Worm (Caenorhabditis elegans) whole organism, L2 larva: Measurements from ENCODE around the gene ZK673.5.

ENCODE experiments used
- C34F6.9 ChIP-seq: fragments of 150-350 bp; optimal IDR thresholded peaks from 2 replicates; lab custom pipeline; 2014; ENCODE audit warnings: missing biosample characterization, missing genetic modification characterization
- F13H6.1 ChIP-seq: sonication (generic microtip); optimal IDR thresholded peaks from 2 replicates; lab custom pipeline; 2016; ENCODE audit warnings: missing genetic modification characterization, missing compliant biosample characterization
- R02D3.7 ChIP-seq: fragments of 150-350 bp; optimal IDR thresholded peaks from 2 replicates; lab custom pipeline; 2014; ENCODE audit warnings: missing biosample characterization, missing genetic modification characterization
- Y55F3AM.14 ChIP-seq: fragments of 200-800 bp; sonication (Bioruptor generic); optimal IDR thresholded peaks from 2 replicates; lab custom pipeline; 2018; ENCODE audit warnings: mild to moderate bottlenecking, missing genetic modification characterization, missing compliant biosample characterization
- ZK546.5 ChIP-seq: sonication (generic microtip); optimal IDR thresholded peaks from 2 replicates; lab custom pipeline; 2017; ENCODE audit warnings: missing biosample characterization, missing genetic modification characterization
- alr-1 ChIP-seq: fragments of 150-350 bp; optimal IDR thresholded peaks from 2 replicates; lab custom pipeline; 2014; ENCODE audit warnings: missing biosample characterization, missing genetic modification characterization
- aly-2 ChIP-seq: fragments of 150-350 bp; optimal IDR thresholded peaks from 2 replicates; lab custom pipeline; 2014; ENCODE audit warnings: missing biosample characterization, missing genetic modification characterization
- ama-1 ChIP-seq: fragments of 150-350 bp; optimal IDR thresholded peaks from 2 replicates; lab custom pipeline; 2018; ENCODE audit warnings: inconsistent platforms
- blmp-1 ChIP-seq: sonication (generic microtip); optimal IDR thresholded peaks from 2 replicates; lab custom pipeline; 2017; ENCODE audit warnings: missing genetic modification characterization, mild to moderate bottlenecking, missing compliant biosample characterization, antibody characterized with exemption, moderate library complexity; ENCODE audit not compliant: insufficient read depth
- ceh-16 ChIP-seq: fragments of 150-350 bp; optimal IDR thresholded peaks from 2 replicates; lab custom pipeline; 2014; ENCODE audit warnings: missing biosample characterization, missing genetic modification characterization
- ceh-82 ChIP-seq: fragments of 150-350 bp; optimal IDR thresholded peaks from 2 replicates; lab custom pipeline; 2014; ENCODE audit warnings: missing biosample characterization, missing genetic modification characterization
- crh-2 ChIP-seq: sonication (generic microtip); optimal IDR thresholded peaks from 2 replicates; lab custom pipeline; 2017; ENCODE audit warnings: missing biosample characterization, missing genetic modification characterization
- dmd-4 ChIP-seq: sonication (generic microtip); optimal IDR thresholded peaks from 2 replicates; lab custom pipeline; 2017; ENCODE audit warnings: missing biosample characterization, missing genetic modification characterization
- egl-27 ChIP-seq: sonication (generic microtip); optimal IDR thresholded peaks from 3 replicates; lab custom pipeline; 2017; ENCODE audit warnings: missing biosample characterization, missing genetic modification reagents, missing genetic modification characterization
- elt-1 ChIP-seq: fragments of 150-350 bp; optimal IDR thresholded peaks from 2 replicates; lab custom pipeline; 2014; ENCODE audit warnings: missing biosample characterization, missing genetic modification characterization
- elt-3 ChIP-seq: sonication (generic microtip); optimal IDR thresholded peaks from 2 replicates; lab custom pipeline; 2017; ENCODE audit warnings: missing biosample characterization, missing genetic modification characterization
- fos-1 ChIP-seq: fragments of 150-350 bp; optimal IDR thresholded peaks from 2 replicates; lab custom pipeline; 2014; ENCODE audit warnings: missing biosample characterization, missing genetic modification characterization
- gmeb-1 ChIP-seq: fragments of 150-350 bp; optimal IDR thresholded peaks from 2 replicates; lab custom pipeline; 2014; ENCODE audit warnings: missing biosample characterization, missing genetic modification characterization
- lin-11 ChIP-seq: fragments of 150-350 bp; sonication (generic microtip); optimal IDR thresholded peaks from 2 replicates; lab custom pipeline; 2014; ENCODE audit warnings: missing biosample characterization, missing genetic modification characterization, inconsistent platforms, mixed read lengths
- lin-13 ChIP-seq: fragments of 150-350 bp; optimal IDR thresholded peaks from 2 replicates; lab custom pipeline; 2014; ENCODE audit warnings: missing biosample characterization, missing genetic modification reagents, missing genetic modification characterization
- lin-39 ChIP-seq: fragments of 150-350 bp; optimal IDR thresholded peaks from 2 replicates; lab custom pipeline; 2014; ENCODE audit warnings: missing biosample characterization, missing genetic modification reagents, missing genetic modification characterization
- lsy-2 ChIP-seq, 2 experiments: fragments of 150-350 bp in 1 of 2; sonication (generic microtip) in 1 of 2; optimal IDR thresholded peaks; 2 replicates each; lab custom pipeline; 2014 to 2017; ENCODE audit warnings: missing biosample characterization in 2 of 2, missing genetic modification characterization in 2 of 2
- mab-5 ChIP-seq: fragments of 150-350 bp; optimal IDR thresholded peaks from 2 replicates; lab custom pipeline; 2014; ENCODE audit warnings: missing biosample characterization, missing genetic modification characterization
- mbf-1 ChIP-seq: sonication (generic microtip); optimal IDR thresholded peaks from 2 replicates; lab custom pipeline; 2017; ENCODE audit warnings: missing biosample characterization, missing genetic modification characterization
- mdl-1 ChIP-seq, 2 experiments: fragments of 150-350 bp in 1 of 2; sonication (generic microtip) in 1 of 2; optimal IDR thresholded peaks; 2 replicates each; lab custom pipeline; 2017; ENCODE audit warnings: missing biosample characterization in 2 of 2, missing genetic modification characterization in 2 of 2
- nhr-10 ChIP-seq: sonication (generic microtip); optimal IDR thresholded peaks from 2 replicates; lab custom pipeline; 2017; ENCODE audit warnings: missing biosample characterization, missing genetic modification characterization
- nhr-11 ChIP-seq: fragments of 150-350 bp; optimal IDR thresholded peaks from 2 replicates; lab custom pipeline; 2014; ENCODE audit warnings: missing biosample characterization, missing genetic modification characterization
- nhr-12 ChIP-seq: fragments of 150-350 bp; optimal IDR thresholded peaks from 2 replicates; lab custom pipeline; 2014; ENCODE audit warnings: missing biosample characterization, missing genetic modification characterization
- nhr-129 ChIP-seq: fragments of 150-350 bp; optimal IDR thresholded peaks from 2 replicates; lab custom pipeline; 2014; ENCODE audit warnings: missing biosample characterization, missing genetic modification characterization
- nhr-21 ChIP-seq: fragments of 150-350 bp; optimal IDR thresholded peaks from 2 replicates; lab custom pipeline; 2014; ENCODE audit warnings: missing biosample characterization, missing genetic modification characterization
- nhr-23 ChIP-seq: fragments of 150-350 bp; optimal IDR thresholded peaks from 2 replicates; lab custom pipeline; 2014; ENCODE audit warnings: missing biosample characterization, missing genetic modification reagents, missing genetic modification characterization
- nhr-237 ChIP-seq: fragments of 150-350 bp; optimal IDR thresholded peaks from 2 replicates; lab custom pipeline; 2014; ENCODE audit warnings: missing biosample characterization, missing genetic modification characterization
- nhr-25 ChIP-seq: fragments of 150-350 bp; sonication (generic microtip); optimal IDR thresholded peaks from 3 replicates; lab custom pipeline; 2014; ENCODE audit warnings: missing biosample characterization, missing genetic modification characterization
- nhr-6 ChIP-seq: fragments of 150-350 bp; optimal IDR thresholded peaks from 2 replicates; lab custom pipeline; 2014; ENCODE audit warnings: missing biosample characterization, missing genetic modification characterization
- nhr-77 ChIP-seq: fragments of 150-350 bp; optimal IDR thresholded peaks from 2 replicates; lab custom pipeline; 2014; ENCODE audit warnings: missing biosample characterization, missing genetic modification characterization
- peb-1 ChIP-seq: fragments of 150-350 bp; optimal IDR thresholded peaks from 2 replicates; lab custom pipeline; 2014; ENCODE audit warnings: missing biosample characterization, missing genetic modification characterization
- sem-4 ChIP-seq: fragments of 150-350 bp; optimal IDR thresholded peaks from 2 replicates; lab custom pipeline; 2014; ENCODE audit warnings: missing biosample characterization, missing genetic modification reagents, missing genetic modification characterization
- skn-1 ChIP-seq: sonication (generic microtip); optimal IDR thresholded peaks from 2 replicates; lab custom pipeline; 2017; ENCODE audit warnings: missing biosample characterization, missing genetic modification characterization
- sma-3 ChIP-seq: sonication (generic microtip); optimal IDR thresholded peaks from 2 replicates; lab custom pipeline; 2016; ENCODE audit warnings: missing genetic modification reagents, missing genetic modification characterization, missing compliant biosample characterization
- sma-9 ChIP-seq, 2 experiments: fragments of 150-350 bp in 1 of 2; sonication (generic microtip) in 1 of 2; optimal IDR thresholded peaks; 2 replicates each; lab custom pipeline; 2014 to 2016; ENCODE audit warnings: missing genetic modification characterization in 2 of 2, mild to moderate bottlenecking in 1 of 2, missing biosample characterization in 1 of 2, missing compliant biosample characterization in 1 of 2, missing genetic modification reagents in 1 of 2, moderate library complexity in 1 of 2
- snpc-4 ChIP-seq: fragments of 150-350 bp; optimal IDR thresholded peaks from 2 replicates; lab custom pipeline; 2014; ENCODE audit warnings: missing biosample characterization, missing genetic modification characterization
- unc-39 ChIP-seq: fragments of 150-350 bp; optimal IDR thresholded peaks from 2 replicates; lab custom pipeline; 2014; ENCODE audit warnings: missing biosample characterization, missing genetic modification characterization
- unc-55 ChIP-seq: fragments of 150-350 bp; sonication (generic microtip); optimal IDR thresholded peaks from 3 replicates; lab custom pipeline; 2014; ENCODE audit warnings: missing biosample characterization, missing genetic modification reagents, missing genetic modification characterization
- unc-62 ChIP-seq: fragments of 150-350 bp; optimal IDR thresholded peaks from 2 replicates; lab custom pipeline; 2014; ENCODE audit warnings: missing biosample characterization, missing genetic modification reagents, missing genetic modification characterization
- zag-1 ChIP-seq: fragments of 150-350 bp; optimal IDR thresholded peaks from 2 replicates; lab custom pipeline; 2014; ENCODE audit warnings: missing biosample characterization, missing genetic modification characterization
- ztf-1 ChIP-seq: fragments of 200-800 bp; sonication (Bioruptor generic); conservative IDR thresholded peaks from 2 replicates; pipeline ENCODE4 v1.3.6; 2022; ENCODE audit warnings: missing genetic modification characterization, missing compliant biosample characterization
- ztf-11 ChIP-seq: sonication (generic microtip); optimal IDR thresholded peaks from 2 replicates; lab custom pipeline; 2017; ENCODE audit warnings: missing biosample characterization, missing genetic modification characterization
- ztf-4 ChIP-seq: fragments of 150-350 bp; optimal IDR thresholded peaks from 2 replicates; lab custom pipeline; 2014; ENCODE audit warnings: missing biosample characterization, missing genetic modification characterization

ZK673.5 gene

DNA sequence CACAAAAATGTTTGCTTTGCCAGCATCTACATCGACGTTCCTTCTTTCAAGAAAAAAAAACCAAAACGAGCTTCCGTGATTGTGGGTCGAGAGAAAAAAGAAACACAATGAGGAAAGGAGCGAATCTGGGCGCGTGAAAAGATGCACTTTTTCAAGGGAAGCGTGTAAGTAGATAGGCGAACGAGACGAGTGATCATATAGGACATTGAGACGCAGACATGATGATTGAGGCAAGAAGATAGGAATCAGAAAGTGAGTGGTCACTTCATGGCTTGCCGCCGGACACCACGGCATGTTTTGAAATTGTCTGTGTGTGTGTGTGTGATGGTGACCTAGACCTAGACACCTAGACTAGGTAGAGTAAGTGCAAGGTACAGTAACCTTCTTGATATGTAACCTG lies 40.3 kb downstream of the ZK673.5 start:
- TF ChIP-seq nhr-129 (tag; lab: Kevin White, UChicago) (peak; percentile 66), alr-1 (tag; lab: Kevin White, UChicago) (no peak), sem-4 (tag; lab: Kevin White, UChicago) (peak; percentile 83), lin-11 (tag; lab: Kevin White, UChicago) (no peak), ztf-1 (GFP tag; lab: Robert Waterston, UW) (no peak), gmeb-1 (tag; lab: Kevin White, UChicago) (no peak), lin-13 (GFP tag; lab: Kevin White, UChicago) (peak; percentile 25), ama-1 (lab: Kevin White, UChicago) (no peak), snpc-4 (tag; lab: Kevin White, UChicago) (no peak), nhr-25 (peak; percentile 52), Y55F3AM.14 (GFP tag; lab: Kevin White, UChicago) (no peak), nhr-11 (tag; lab: Kevin White, UChicago) (no peak), mab-5 (tag; lab: Kevin White, UChicago) (no peak), unc-55 (GFP tag; lab: Kevin White, UChicago) (no peak), egl-27 (tag; lab: Kevin White, UChicago) (peak; percentile 38), lin-39 (tag; lab: Kevin White, UChicago) (no peak), mbf-1 (tag; lab: Kevin White, UChicago) (no peak), fos-1 (peak; percentile 83), ceh-16 (peak; percentile 44), nhr-12 (tag; lab: Kevin White, UChicago) (no peak), elt-3 (no peak), ceh-82 (tag; lab: Kevin White, UChicago) (no peak), R02D3.7 (tag; lab: Kevin White, UChicago) (no peak), ztf-11 (tag; lab: Kevin White, UChicago) (no peak), mdl-1 (tag; optimal IDR thresholded peaks at IDR 0.05; lab: Kevin White, UChicago) (peak; percentile 49 to 69), sma-3 (GFP tag; lab: Kevin White, UChicago) (peak; percentile 59), elt-1 (no peak), nhr-77 (tag; lab: Kevin White, UChicago) (peak; percentile 3), blmp-1 (tag; lab: Kevin White, UChicago) (peak; percentile 95), zag-1 (tag; lab: Kevin White, UChicago) (peak; percentile 51), skn-1 (tag; lab: Kevin White, UChicago) (no peak), C34F6.9 (tag; lab: Kevin White, UChicago) (peak; percentile 60), ztf-4 (tag; lab: Kevin White, UChicago) (no peak), unc-62 (no peak), nhr-23 (tag; lab: Kevin White, UChicago) (no peak), sma-9 (GFP tag; optimal IDR thresholded peaks at IDR 0.05; lab: Kevin White, UChicago) (peak; percentile 82), sma-9 (tag; optimal IDR thresholded peaks at IDR 0.05; lab: Kevin White, UChicago) (no peak), nhr-10 (tag; lab: Kevin White, UChicago) (no peak), lsy-2 (tag; optimal IDR thresholded peaks at IDR 0.05; lab: Kevin White, UChicago) (peak in 1 of 2 experiments; percentile 73), dmd-4 (no peak), nhr-237 (tag; lab: Kevin White, UChicago) (no peak), nhr-21 (peak; percentile 75), peb-1 (tag; lab: Kevin White, UChicago) (no peak), unc-39 (tag; lab: Kevin White, UChicago) (no peak), nhr-6 (tag; lab: Kevin White, UChicago) (no peak), crh-2 (tag; lab: Kevin White, UChicago) (peak; percentile 51), aly-2 (no peak), F13H6.1 (peak; percentile 89), ZK546.5 (tag; lab: Kevin White, UChicago) (no peak)
